Worm (Caenorhabditis elegans) whole organism, L3 larva: Measurements from ENCODE around the gene Y37E11AL.12.
A peak's percentile ranks its signal among the peaks of the same experiment; 100 is the strongest.

Experiments
- R02D3.7 ChIP-seq: fragments of 150-350 bp; optimal IDR thresholded peaks from 2 replicates; lab custom pipeline; 2014; ENCODE audit warnings: missing biosample characterization, missing genetic modification characterization
- aly-2 ChIP-seq: fragments of 150-350 bp; optimal IDR thresholded peaks from 2 replicates; lab custom pipeline; 2014; ENCODE audit warnings: missing biosample characterization, missing genetic modification characterization
- ama-1 ChIP-seq: fragments of 150-350 bp; optimal IDR thresholded peaks from 2 replicates; lab custom pipeline; 2018
- ceh-16 ChIP-seq: sonication (generic microtip); optimal IDR thresholded peaks from 2 replicates; lab custom pipeline; 2017; ENCODE audit warnings: missing biosample characterization, missing genetic modification characterization
- ceh-28 ChIP-seq: fragments of 150-350 bp; optimal IDR thresholded peaks from 2 replicates; lab custom pipeline; 2014; ENCODE audit warnings: missing biosample characterization, missing genetic modification reagents, missing genetic modification characterization
- ceh-82 ChIP-seq: fragments of 150-350 bp; optimal IDR thresholded peaks from 2 replicates; lab custom pipeline; 2014; ENCODE audit warnings: missing biosample characterization, missing genetic modification characterization
- ceh-9 ChIP-seq: sonication (generic microtip); optimal IDR thresholded peaks from 2 replicates; lab custom pipeline; 2018; ENCODE audit warnings: missing biosample characterization, missing genetic modification characterization
- egl-5 ChIP-seq: fragments of 150-350 bp; optimal IDR thresholded peaks from 2 replicates; lab custom pipeline; 2017; ENCODE audit warnings: missing biosample characterization, missing genetic modification reagents, missing genetic modification characterization, inconsistent platforms
- elt-3 ChIP-seq, 3 experiments: fragments of 150-350 bp in 1 of 3; sonication (generic microtip) in 2 of 3; optimal IDR thresholded peaks; 2 replicates in 2 of 3; 4 replicates in 1 of 3; lab custom pipeline; 2014 to 2017; ENCODE audit warnings: missing biosample characterization in 3 of 3, missing genetic modification characterization in 3 of 3
- fkh-10 ChIP-seq: sonication (generic microtip); optimal IDR thresholded peaks from 2 replicates; lab custom pipeline; 2017; ENCODE audit warnings: missing biosample characterization, missing genetic modification reagents, missing genetic modification characterization
- fkh-2 ChIP-seq: fragments of 150-350 bp; optimal IDR thresholded peaks from 2 replicates; lab custom pipeline; 2014; ENCODE audit warnings: missing biosample characterization, missing genetic modification reagents, missing genetic modification characterization
- fos-1 ChIP-seq: fragments of 150-350 bp; optimal IDR thresholded peaks from 2 replicates; lab custom pipeline; 2014; ENCODE audit warnings: missing biosample characterization, missing genetic modification characterization
- hmg-11 ChIP-seq: sonication (generic microtip); optimal IDR thresholded peaks from 2 replicates; lab custom pipeline; 2016; ENCODE audit warnings: missing genetic modification characterization, missing compliant biosample characterization
- jun-1 ChIP-seq: fragments of 150-350 bp; optimal IDR thresholded peaks from 2 replicates; lab custom pipeline; 2014; ENCODE audit warnings: missing biosample characterization, missing genetic modification reagents, missing genetic modification characterization
- lin-15B ChIP-seq: fragments of 150-350 bp; optimal IDR thresholded peaks from 2 replicates; lab custom pipeline; 2014; ENCODE audit warnings: missing biosample characterization, missing genetic modification characterization
- lin-39 ChIP-seq: fragments of 150-350 bp; optimal IDR thresholded peaks from 2 replicates; lab custom pipeline; 2018; ENCODE audit warnings: missing biosample characterization, missing genetic modification reagents, missing genetic modification characterization
- lsy-12 ChIP-seq: sonication (generic microtip); optimal IDR thresholded peaks from 2 replicates; lab custom pipeline; 2016; ENCODE audit warnings: mild to moderate bottlenecking, missing genetic modification characterization, missing compliant biosample characterization
- mdl-1 ChIP-seq: fragments of 150-350 bp; optimal IDR thresholded peaks from 2 replicates; lab custom pipeline; 2014; ENCODE audit warnings: missing biosample characterization, missing genetic modification characterization
- mml-1 ChIP-seq: fragments of 150-350 bp; sonication (generic microtip); optimal IDR thresholded peaks from 3 replicates; lab custom pipeline; 2014; ENCODE audit warnings: missing biosample characterization, missing genetic modification characterization
- nfya-1 ChIP-seq: sonication (generic microtip); optimal IDR thresholded peaks from 2 replicates; lab custom pipeline; 2017; ENCODE audit warnings: missing genetic modification characterization, mild to moderate bottlenecking, missing compliant biosample characterization, antibody characterized with exemption, moderate library complexity; ENCODE audit not compliant: insufficient read depth
- nhr-11 ChIP-seq: fragments of 150-350 bp; optimal IDR thresholded peaks from 2 replicates; lab custom pipeline; 2014; ENCODE audit warnings: missing biosample characterization, missing genetic modification characterization
- nhr-23 ChIP-seq: fragments of 150-350 bp; optimal IDR thresholded peaks from 2 replicates; lab custom pipeline; 2014; ENCODE audit warnings: missing biosample characterization, missing genetic modification reagents, missing genetic modification characterization
- nhr-43 ChIP-seq: sonication (generic microtip); optimal IDR thresholded peaks from 2 replicates; lab custom pipeline; 2016; ENCODE audit warnings: mild to moderate bottlenecking, missing genetic modification characterization, missing compliant biosample characterization; ENCODE audit not compliant: poor library complexity, severe bottlenecking
- nhr-76 ChIP-seq: fragments of 150-350 bp; sonication (generic microtip); optimal IDR thresholded peaks from 5 replicates; lab custom pipeline; 2014; ENCODE audit warnings: missing biosample characterization, missing genetic modification characterization
- nhr-77 ChIP-seq: fragments of 150-350 bp; optimal IDR thresholded peaks from 2 replicates; lab custom pipeline; 2014; ENCODE audit warnings: missing biosample characterization, missing genetic modification characterization
- pqm-1 ChIP-seq: fragments of 150-350 bp; optimal IDR thresholded peaks from 2 replicates; lab custom pipeline; 2017; ENCODE audit warnings: missing biosample characterization, missing genetic modification characterization, inconsistent platforms
- sea-2 ChIP-seq: fragments of 150-350 bp; sonication (generic microtip); optimal IDR thresholded peaks from 4 replicates; lab custom pipeline; 2014; ENCODE audit warnings: missing biosample characterization, missing genetic modification reagents, missing genetic modification characterization
- skn-1 ChIP-seq: fragments of 150-350 bp; optimal IDR thresholded peaks from 2 replicates; lab custom pipeline; 2014; ENCODE audit warnings: missing biosample characterization, missing genetic modification characterization
- snpc-4 ChIP-seq: fragments of 150-350 bp; optimal IDR thresholded peaks from 2 replicates; lab custom pipeline; 2014; ENCODE audit warnings: missing biosample characterization, missing genetic modification characterization
- tbx-2 ChIP-seq: sonication (generic microtip); optimal IDR thresholded peaks from 2 replicates; lab custom pipeline; 2016; ENCODE audit warnings: mild to moderate bottlenecking, missing genetic modification characterization, missing compliant biosample characterization
- unc-62 ChIP-seq: fragments of 150-350 bp; sonication (generic microtip); optimal IDR thresholded peaks from 4 replicates; lab custom pipeline; 2014; ENCODE audit warnings: missing biosample characterization, missing genetic modification reagents, missing genetic modification characterization
- zag-1 ChIP-seq: fragments of 150-350 bp; optimal IDR thresholded peaks from 2 replicates; lab custom pipeline; 2014; ENCODE audit warnings: missing biosample characterization, missing genetic modification characterization

Y37E11AL.12 gene

ce11 chrIV:3698201-3698600 is 3.6 kb downstream of the Y37E11AL.12 start, which contains the start of gene Y37E11AL.2:
Gene Y37E11AL.2 (plus strand): TSS chrIV:3698501.
- TF ChIP-seq nhr-77 (tag; lab: Kevin White, UChicago) (no peak), snpc-4 (no peak), egl-5 (tag; lab: Kevin White, UChicago) (no peak), nfya-1 (tag; lab: Kevin White, UChicago) (no peak), elt-3 (tag; optimal IDR thresholded peaks at IDR 0.05; lab: Kevin White, UChicago) (no peak), nhr-76 (tag; lab: Kevin White, UChicago) (no peak), hmg-11 (tag; lab: Kevin White, UChicago) (no peak)

- TF ChIP-seq fkh-10 (GFP tag; lab: Kevin White, UChicago) (no peak), sea-2 (no peak), ceh-28 (tag; lab: Kevin White, UChicago) (peak; percentile 11), lin-39 (tag; lab: Kevin White, UChicago) (peak; percentile 37), nhr-77 (tag; lab: Kevin White, UChicago) (no peak), tbx-2 (tag; lab: Kevin White, UChicago) (no peak), lin-15B (tag; lab: Kevin White, UChicago) (peak; percentile 79), nfya-1 (tag; lab: Kevin White, UChicago) (peak; percentile 71), egl-5 (tag; lab: Kevin White, UChicago) (peak; percentile 57), skn-1 (tag; lab: Kevin White, UChicago) (peak; percentile 10), hmg-11 (tag; lab: Kevin White, UChicago) (peak; percentile 77), nhr-23 (peak; percentile 25), ceh-9 (tag; lab: Kevin White, UChicago) (no peak)
Observed at ce11 chrIV:3694638-3695037, 7.2 kb downstream of the Y37E11AL.12 start, which contains the start of the genes taf-6.2 and Y37E11AL.3. Gene taf-6.2 (minus strand): TSS chrIV:3694733. Gene Y37E11AL.3 (plus strand): TSS chrIV:3694935.

- TF ChIP-seq snpc-4 (no peak), nfya-1 (tag; lab: Kevin White, UChicago) (no peak), nhr-43 (tag; lab: Kevin White, UChicago) (no peak), jun-1 (tag; lab: Kevin White, UChicago) (no peak), ceh-9 (tag; lab: Kevin White, UChicago) (no peak), nhr-11 (no peak), skn-1 (tag; lab: Kevin White, UChicago) (no peak), lsy-12 (tag; lab: Kevin White, UChicago) (no peak), aly-2 (tag; lab: Kevin White, UChicago) (no peak)
Observed at ce11 chrIV:3688050-3688449, 13.7 kb downstream of the Y37E11AL.12 start.

- no peak for TF ChIP-seq mdl-1 (tag; lab: Kevin White, UChicago)
- no peak for TF ChIP-seq unc-62
- TF ChIP-seq nfya-1 (tag; lab: Kevin White, UChicago) = no peak
Observed at ce11 chrIV:3686765-3687164, 15.0 kb downstream of the Y37E11AL.12 start, which contains the start of gene map-1. Gene map-1 (minus strand): TSS chrIV:3686865.

ce11 chrIV:3686260-3686659 is 15.5 kb downstream of the Y37E11AL.12 start:
- TF ChIP-seq hmg-11 (tag; lab: Kevin White, UChicago) = no peak

ce11 chrIV:3681763-3682162 is 20.0 kb downstream of the Y37E11AL.12 start:
- TF ChIP-seq mml-1 = no peak
- TF ChIP-seq ama-1 (lab: Kevin White, UChicago) = no peak
- no peak for TF ChIP-seq zag-1 (tag; lab: Kevin White, UChicago)
- TF ChIP-seq ceh-16 = no peak
- TF ChIP-seq aly-2 (tag; lab: Kevin White, UChicago) = no peak
- no peak for TF ChIP-seq fkh-2 (tag; lab: Kevin White, UChicago)
- no peak for TF ChIP-seq ceh-82 (tag; lab: Kevin White, UChicago)
- TF ChIP-seq egl-5 (tag; lab: Kevin White, UChicago) = no peak
- no peak for TF ChIP-seq R02D3.7 (tag; lab: Kevin White, UChicago)
- no peak for TF ChIP-seq fos-1 (tag; lab: Kevin White, UChicago)
- no peak for TF ChIP-seq pqm-1
